Worm (Caenorhabditis elegans): ENCODE measurements around the gene nhr-27.

- TF ChIP-seq lsl-1 (GFP tag; optimal IDR thresholded peaks at IDR 0.05): no peak
- no peak for TF ChIP-seq unc-62 (GFP tag; optimal IDR thresholded peaks at IDR 0.05)
- TF ChIP-seq snpc-4 (GFP tag; optimal IDR thresholded peaks at IDR 0.05): no peak
- no peak for TF ChIP-seq snpc-4 (tag; optimal IDR thresholded peaks at IDR 0.05)
- no peak for TF ChIP-seq hsf-1 (GFP tag; IDR thresholded peaks at IDR 0.05)
- TF ChIP-seq cebp-1 (GFP tag; IDR thresholded peaks at IDR 0.05): no peak
- TF ChIP-seq cebp-1 (tag; optimal IDR thresholded peaks at IDR 0.05): no peak
- TF ChIP-seq ceh-40 (GFP tag; IDR thresholded peaks at IDR 0.05): no peak
- no peak for TF ChIP-seq unc-130 (GFP tag; optimal IDR thresholded peaks at IDR 0.05)
- TF ChIP-seq ama-1 (optimal IDR thresholded peaks at IDR 0.05): no peak
- no peak for TF ChIP-seq ama-1 (GFP tag; optimal IDR thresholded peaks at IDR 0.05)
- no peak for TF ChIP-seq Y67H2A.10 (GFP tag; conservative IDR thresholded peaks at IDR 0.05)
- no peak for TF ChIP-seq mxl-1 (tag; optimal IDR thresholded peaks at IDR 0.05)
Observed at ce11 chrX:12701963-12702362, 106.2 kb downstream of the nhr-27 start, which contains the start of gene nhr-214.

Measured in whole organism, young adult.